Worm (Caenorhabditis elegans): ENCODE data around the gene cup-5.

DNA sequence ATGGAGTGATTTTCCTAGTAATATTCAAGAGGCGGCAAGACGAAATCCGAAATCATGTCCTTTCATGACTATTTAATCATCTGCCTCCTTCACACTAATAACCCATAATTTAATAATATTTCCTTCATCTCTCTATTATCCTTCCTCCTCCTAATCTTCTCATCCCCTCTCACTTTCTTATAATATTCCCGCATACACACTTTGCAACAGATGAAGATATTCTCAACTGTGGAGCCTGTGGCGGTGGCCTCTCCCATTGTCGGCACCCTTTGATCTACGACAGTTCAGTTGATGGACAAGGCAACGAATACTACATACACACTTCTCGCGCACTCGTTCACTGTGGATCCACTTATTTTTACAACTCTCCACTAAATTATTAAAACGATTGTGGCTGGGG is 25.3 kb upstream of the cup-5 start:
- TF ChIP-seq pqm-1 (tag; optimal IDR thresholded peaks at IDR 0.05) (no peak), hmg-1.1 (GFP tag; IDR thresholded peaks at IDR 0.05) (no peak), daf-16 (GFP tag; optimal IDR thresholded peaks at IDR 0.05) (no peak), daf-16 (tag; optimal IDR thresholded peaks at IDR 0.05) (no peak), unc-62 (GFP tag; optimal IDR thresholded peaks at IDR 0.05 in 1 of 2) (no peak), unc-62 (tag; optimal IDR thresholded peaks at IDR 0.05) (no peak), unc-39 (tag; optimal IDR thresholded peaks at IDR 0.05) (no peak), aha-1 (tag) (no peak), ama-1 (optimal IDR thresholded peaks at IDR 0.05) (no peak)
